ENCODE assay signal across 5 worm cellular contexts in the genomic region with DNA sequence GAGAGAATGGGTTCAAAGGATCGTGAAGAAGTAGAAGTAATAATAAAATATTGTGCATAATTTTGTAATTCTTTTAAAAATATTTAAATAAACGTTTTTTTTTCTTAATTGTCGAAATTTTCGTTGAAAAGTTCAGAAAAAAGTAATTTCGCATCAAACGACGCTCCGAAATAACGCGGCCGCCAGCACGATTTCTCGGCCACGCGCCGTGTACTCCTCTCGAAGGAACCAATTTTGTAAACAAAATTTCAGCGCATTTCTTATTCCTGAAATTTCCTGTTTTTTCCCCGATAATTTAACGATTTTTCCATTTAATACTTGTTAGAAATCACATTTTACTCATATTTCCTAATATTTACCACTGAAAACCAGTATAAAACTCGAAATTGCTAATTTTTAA.
TF ChIP-seq lines count a peak whose summit lies in the region.

Gene Y38C1AA.12 (plus strand): TSS at position 211 of the 400 bp plus-strand sequence.

TF ChIP-seq in whole organism, L1 larva, 84 proteins besides CTCF, POLR2A, EP300 and RAD21 (continues in another document):
- peak; percentile 97 for TF ChIP-seq irx-1 (tag; optimal IDR thresholded peaks at IDR 0.05; lab: Kevin White, UChicago)
- TF ChIP-seq ama-1 (optimal IDR thresholded peaks at IDR 0.05; lab: Kevin White, UChicago) = no peak
- TF ChIP-seq C04F5.9 (tag; optimal IDR thresholded peaks at IDR 0.05; lab: Kevin White, UChicago) = peak; percentile 91
- peak; percentile 80 for TF ChIP-seq lin-15B (tag; optimal IDR thresholded peaks at IDR 0.05; lab: Kevin White, UChicago)
- no peak for TF ChIP-seq pqm-1 (tag; optimal IDR thresholded peaks at IDR 0.05; lab: Kevin White, UChicago)
- TF ChIP-seq zip-4 (GFP tag; optimal IDR thresholded peaks at IDR 0.05; lab: Kevin White, UChicago) = peak; percentile 70
- TF ChIP-seq C34B4.2 (tag; optimal IDR thresholded peaks at IDR 0.05; lab: Kevin White, UChicago) = no peak
- TF ChIP-seq unc-86 (tag; optimal IDR thresholded peaks at IDR 0.05; lab: Kevin White, UChicago) = peak; percentile 81
- no peak for TF ChIP-seq hlh-17 (GFP tag; optimal IDR thresholded peaks at IDR 0.05; lab: Kevin White, UChicago; ENCODE audit: borderline replicate concordance)
- no peak for TF ChIP-seq aha-1 (tag; optimal IDR thresholded peaks at IDR 0.05; lab: Kevin White, UChicago)
- peak; percentile 77 to 78 for TF ChIP-seq efl-1 (optimal IDR thresholded peaks at IDR 0.05; lab: Kevin White, UChicago)
- peak; percentile 77 to 97 for TF ChIP-seq efl-1 (GFP tag; optimal IDR thresholded peaks at IDR 0.05 in 1 of 2; lab: Kevin White, UChicago)
- TF ChIP-seq nhr-12 (tag; optimal IDR thresholded peaks at IDR 0.05; lab: Kevin White, UChicago) = no peak
- peak; percentile 83 for TF ChIP-seq Y116A8C.19 (tag; optimal IDR thresholded peaks at IDR 0.05; lab: Kevin White, UChicago; ENCODE audit: borderline replicate concordance)
- TF ChIP-seq rnt-1 (tag; optimal IDR thresholded peaks at IDR 0.05; lab: Kevin White, UChicago) = peak; percentile 99
- no peak for TF ChIP-seq egl-27 (tag; optimal IDR thresholded peaks at IDR 0.05; lab: Kevin White, UChicago)
- TF ChIP-seq nhr-90 (tag; optimal IDR thresholded peaks at IDR 0.05; lab: Kevin White, UChicago; ENCODE audit: poor library complexity) = peak; percentile 95

TF ChIP-seq in whole organism, L3 larva, 47 proteins besides CTCF, POLR2A, EP300 and RAD21 (continues in another document):
- TF ChIP-seq ceh-82 (tag; optimal IDR thresholded peaks at IDR 0.05; lab: Kevin White, UChicago) = no peak
- no peak for TF ChIP-seq zag-1 (tag; optimal IDR thresholded peaks at IDR 0.05; lab: Kevin White, UChicago)
- no peak for TF ChIP-seq nhr-11 (tag; optimal IDR thresholded peaks at IDR 0.05; lab: Kevin White, UChicago)
- peak; percentile 64 for TF ChIP-seq lin-39 (tag; optimal IDR thresholded peaks at IDR 0.05; lab: Kevin White, UChicago)
- no peak for TF ChIP-seq egl-27 (tag; optimal IDR thresholded peaks at IDR 0.05; lab: Kevin White, UChicago)
- peak; percentile 25 for TF ChIP-seq nhr-77 (tag; optimal IDR thresholded peaks at IDR 0.05; lab: Kevin White, UChicago)
- no peak for TF ChIP-seq mdl-1 (tag; optimal IDR thresholded peaks at IDR 0.05; lab: Kevin White, UChicago)
- no peak for TF ChIP-seq fkh-10 (GFP tag; optimal IDR thresholded peaks at IDR 0.05; lab: Kevin White, UChicago)
- TF ChIP-seq unc-39 (tag; optimal IDR thresholded peaks at IDR 0.05; lab: Kevin White, UChicago) = no peak
- no peak for TF ChIP-seq unc-62 (GFP tag; optimal IDR thresholded peaks at IDR 0.05; lab: Kevin White, UChicago)
- no peak for TF ChIP-seq nhr-237 (tag; optimal IDR thresholded peaks at IDR 0.05; lab: Kevin White, UChicago)
- TF ChIP-seq lsy-12 (tag; optimal IDR thresholded peaks at IDR 0.05; lab: Kevin White, UChicago) = peak; percentile 65
- no peak for TF ChIP-seq nhr-12 (tag; optimal IDR thresholded peaks at IDR 0.05; lab: Kevin White, UChicago)
- no peak for TF ChIP-seq ztf-11 (tag; optimal IDR thresholded peaks at IDR 0.05; lab: Kevin White, UChicago)
- no peak for TF ChIP-seq nhr-76 (tag; optimal IDR thresholded peaks at IDR 0.05; lab: Kevin White, UChicago)
- TF ChIP-seq ZK546.5 (tag; optimal IDR thresholded peaks at IDR 0.05; lab: Kevin White, UChicago) = no peak
- TF ChIP-seq pha-4 (tag; optimal IDR thresholded peaks at IDR 0.05; lab: Kevin White, UChicago) = peak; percentile 95
- TF ChIP-seq R02D3.7 (tag; optimal IDR thresholded peaks at IDR 0.05; lab: Kevin White, UChicago) = peak; percentile 33
- no peak for TF ChIP-seq mml-1 (tag; optimal IDR thresholded peaks at IDR 0.05; lab: Kevin White, UChicago)

TF ChIP-seq in whole organism, early embryonic, 17 proteins besides CTCF, POLR2A, EP300 and RAD21:
- TF ChIP-seq ceh-36 (tag; optimal IDR thresholded peaks at IDR 0.05; lab: Kevin White, UChicago) = peak; percentile 7
- peak; percentile 55 for TF ChIP-seq F13C5.2 (tag; optimal IDR thresholded peaks at IDR 0.05; lab: Kevin White, UChicago)
- TF ChIP-seq tra-4 (tag; optimal IDR thresholded peaks at IDR 0.05; lab: Kevin White, UChicago) = peak; percentile 21
- peak; percentile 26 for TF ChIP-seq ceh-13 (GFP tag; optimal IDR thresholded peaks at IDR 0.05; lab: Kevin White, UChicago)
- peak; percentile 9 for TF ChIP-seq ets-7 (tag; optimal IDR thresholded peaks at IDR 0.05; lab: Kevin White, UChicago)
- 0 out of 2 replicates have a peak, but pooled peaks have one; percentile 14 for TF ChIP-seq sea-1 (GFP tag; conservative IDR thresholded peaks at IDR 0.05; lab: Robert Waterston, UW)
- TF ChIP-seq flt-1 (GFP tag; IDR thresholded peaks at IDR 0.05; lab: Robert Waterston, UW) = no peak
- TF ChIP-seq scrt-1 (GFP tag; IDR thresholded peaks at IDR 0.05; lab: Robert Waterston, UW) = 0 out of 2 replicates have a peak, but pooled peaks have one; percentile 24
- TF ChIP-seq tbx-37 (GFP tag; conservative IDR thresholded peaks at IDR 0.05; lab: Robert Waterston, UW) = peak; percentile 86
- peak; percentile 76 for TF ChIP-seq pes-1 (GFP tag; IDR thresholded peaks at IDR 0.05; lab: Robert Waterston, UW)
- no peak for TF ChIP-seq tbx-11 (GFP tag; IDR thresholded peaks at IDR 0.05; lab: Robert Waterston, UW)
- TF ChIP-seq B0310.2 (tag; optimal IDR thresholded peaks at IDR 0.05; lab: Kevin White, UChicago) = peak; percentile 30
- no peak for TF ChIP-seq ama-1 (optimal IDR thresholded peaks at IDR 0.05; lab: Kevin White, UChicago)
- peak; percentile 32 for TF ChIP-seq hmg-4 (GFP tag; optimal IDR thresholded peaks at IDR 0.05; lab: Kevin White, UChicago)
- no peak for TF ChIP-seq hmbx-1 (tag; optimal IDR thresholded peaks at IDR 0.05; lab: Kevin White, UChicago)
- TF ChIP-seq aly-1 (tag; optimal IDR thresholded peaks at IDR 0.05; lab: Kevin White, UChicago) = no peak
- peak; percentile 43 for TF ChIP-seq hnd-1 (tag; optimal IDR thresholded peaks at IDR 0.05; lab: Kevin White, UChicago)
TF ChIP-seq in whole organism, early embryonic: peak in this region for 12.

TF ChIP-seq in whole organism, midembryonic, 9 proteins besides CTCF, POLR2A, EP300 and RAD21:
- TF ChIP-seq cog-1 (tag; optimal IDR thresholded peaks at IDR 0.05; lab: Kevin White, UChicago) (peak; percentile 74), flt-1 (GFP tag; IDR thresholded peaks at IDR 0.05; lab: Robert Waterston, UW) (peak; percentile 84), ztf-23 (GFP tag; IDR thresholded peaks at IDR 0.05; lab: Robert Waterston, UW) (peak; percentile 70; the same call in 1 of the 2 replicates), T22C8.4 (GFP tag; IDR thresholded peaks at IDR 0.05; lab: Robert Waterston, UW) (no peak), tab-1 (GFP tag; IDR thresholded peaks at IDR 0.05; lab: Robert Waterston, UW) (no peak), med-1 (GFP tag; optimal IDR thresholded peaks at IDR 0.05; lab: Kevin White, UChicago; ENCODE audit: insufficient read depth) (no peak), ztf-29 (GFP tag; IDR thresholded peaks at IDR 0.05; lab: Robert Waterston, UW) (no peak), klf-2 (GFP tag; conservative IDR thresholded peaks at IDR 0.05; lab: Robert Waterston, UW) (no peak), ref-1 (GFP tag; conservative IDR thresholded peaks at IDR 0.05; lab: Robert Waterston, UW) (no peak)

TF ChIP-seq in whole organism, young adult, 124 proteins besides CTCF, POLR2A, EP300 and RAD21 (continues in another document):
- TF ChIP-seq D2030.7 (GFP tag; IDR thresholded peaks at IDR 0.05; lab: Robert Waterston, UW) (peak; percentile 87), cebp-1 (GFP tag; IDR thresholded peaks at IDR 0.05; lab: Robert Waterston, UW) (peak; percentile 62), cebp-1 (tag; optimal IDR thresholded peaks at IDR 0.05; lab: Kevin White, UChicago) (peak; percentile 70), nhr-27 (tag; optimal IDR thresholded peaks at IDR 0.05; lab: Kevin White, UChicago) (no peak), ztf-26 (tag; optimal IDR thresholded peaks at IDR 0.05; lab: Kevin White, UChicago) (peak; percentile 54), egl-18 (GFP tag; IDR thresholded peaks at IDR 0.05; lab: Robert Waterston, UW) (0 out of 2 replicates have a peak, but pooled peaks have one; percentile 50), rcor-1 (GFP tag; IDR thresholded peaks at IDR 0.05; lab: Robert Waterston, UW) (peak; percentile 64), B0336.3 (GFP tag; IDR thresholded peaks at IDR 0.05; lab: Robert Waterston, UW) (0 out of 2 replicates have a peak, but pooled peaks have one; percentile 44), B0035.1 (tag; optimal IDR thresholded peaks at IDR 0.05; lab: Kevin White, UChicago) (no peak), snpc-3.4 (tag; optimal IDR thresholded peaks at IDR 0.05; lab: Kevin White, UChicago) (peak; percentile 8), repo-1 (tag; optimal IDR thresholded peaks at IDR 0.05; lab: Kevin White, UChicago) (no peak), lin-40 (tag; optimal IDR thresholded peaks at IDR 0.05; lab: Kevin White, UChicago) (peak; percentile 79), F33H1.4 (GFP tag; IDR thresholded peaks at IDR 0.05; lab: Robert Waterston, UW) (peak; percentile 48; the same call in 1 of the 2 replicates), rec-8 (tag; optimal IDR thresholded peaks at IDR 0.05; lab: Kevin White, UChicago) (peak; percentile 17 to 38), let-607 (tag; optimal IDR thresholded peaks at IDR 0.05; lab: Kevin White, UChicago) (peak in 1 of 2 experiments; percentile 78), ceh-91 (GFP tag; IDR thresholded peaks at IDR 0.05; lab: Robert Waterston, UW) (peak; percentile 51), let-526 (GFP tag; IDR thresholded peaks at IDR 0.05; lab: Robert Waterston, UW) (0 out of 2 replicates have a peak, but pooled peaks have one; percentile 30), Y79H2A.3 (GFP tag; conservative IDR thresholded peaks at IDR 0.05; lab: Robert Waterston, UW) (peak; percentile 54; the same call in 1 of the 2 replicates), lin-54 (GFP tag; optimal IDR thresholded peaks at IDR 0.05; lab: Kevin White, UChicago) (peak; percentile 65), somi-1 (GFP tag; optimal IDR thresholded peaks at IDR 0.05; lab: Kevin White, UChicago) (peak; percentile 19), madf-10 (tag; optimal IDR thresholded peaks at IDR 0.05; lab: Kevin White, UChicago) (peak; percentile 69), snpc-1.1 (tag; optimal IDR thresholded peaks at IDR 0.05; lab: Kevin White, UChicago; ENCODE audit: insufficient read depth) (peak; percentile 22), snpc-4 (GFP tag; optimal IDR thresholded peaks at IDR 0.05; lab: Kevin White, UChicago) (no peak), snpc-4 (tag; optimal IDR thresholded peaks at IDR 0.05; lab: Kevin White, UChicago) (peak in 2 of 4 experiments; percentile 5 to 42), attf-3 (GFP tag; conservative IDR thresholded peaks at IDR 0.05; lab: Robert Waterston, UW) (peak; percentile 94), nhr-179 (tag; optimal IDR thresholded peaks at IDR 0.05; lab: Kevin White, UChicago) (no peak), K11D2.4 (GFP tag; IDR thresholded peaks at IDR 0.05; lab: Robert Waterston, UW) (peak; percentile 62; the same call in 1 of the 2 replicates), nfya-2 (GFP tag; IDR thresholded peaks at IDR 0.05; lab: Robert Waterston, UW) (no peak), K12H6.12 (tag; optimal IDR thresholded peaks at IDR 0.05; lab: Kevin White, UChicago) (peak; percentile 79), madf-6 (GFP tag; IDR thresholded peaks at IDR 0.05; lab: Robert Waterston, UW) (peak; percentile 65; the same call in 1 of the 2 replicates)

Comparison
In these comparisons a context has a peak if more than half of its experiments do, and no peak if none do; other contexts are left out.
1. Of the 8 proteins assayed by ChIP-seq in both whole organism, young adult and whole organism, L1 larva: peak only in whole organism, young adult: none; only in whole organism, L1 larva: efl-1 and nhr-90; in both: dpl-1 and unc-130; in neither: 2; mixed calls (peak in some experiments, not most) for 2.